3 fruit fly cellular contexts compared by ENCODE assay signal in genomic region chr3R:29699220-29699619, dm6.
A peak's percentile ranks its signal among the peaks of the same experiment; 100 is the strongest.
TF ChIP-seq lines count a peak whose summit lies in the region.

No protein-coding gene starts in this region.

- no peak for TF ChIP-seq CTCF in whole organism, embryonic (GFP tag; optimal IDR thresholded peaks at IDR 0.05; lab: Kevin White, UChicago)

TF ChIP-seq in whole organism, embryonic, 481 proteins besides CTCF, POLR2A, EP300 and RAD21 (continues in another document):
- TF ChIP-seq emc (GFP tag; optimal IDR thresholded peaks at IDR 0.05; lab: Kevin White, UChicago): no peak
- no peak for TF ChIP-seq pan (optimal IDR thresholded peaks at IDR 0.05; lab: Kevin White, UChicago)
- TF ChIP-seq pan (GFP tag; optimal IDR thresholded peaks at IDR 0.05 in 1 of 2, IDR thresholded peaks at IDR 0.05 in 1 of 2): peak in 1 of 2 experiments; percentile 73
- no peak for TF ChIP-seq wek (GFP tag; optimal IDR thresholded peaks at IDR 0.05; lab: Kevin White, UChicago)
- no peak for TF ChIP-seq CG9437 (GFP tag; optimal IDR thresholded peaks at IDR 0.05; lab: Kevin White, UChicago)
- no peak for TF ChIP-seq CG8924 (tag; optimal IDR thresholded peaks at IDR 0.05; lab: Kevin White, UChicago)
- no peak for TF ChIP-seq Vsx1 (GFP tag; optimal IDR thresholded peaks at IDR 0.05; lab: Kevin White, UChicago)
- TF ChIP-seq CoRest (tag; optimal IDR thresholded peaks at IDR 0.05; lab: Kevin White, UChicago): no peak
- TF ChIP-seq Atf-2 (GFP tag; optimal IDR thresholded peaks at IDR 0.05; lab: Kevin White, UChicago): no peak
- TF ChIP-seq CG4282 (GFP tag; optimal IDR thresholded peaks at IDR 0.05; lab: Kevin White, UChicago): no peak
- peak; percentile 28 for TF ChIP-seq CG2875 (GFP tag; optimal IDR thresholded peaks at IDR 0.05; lab: Kevin White, UChicago)
- TF ChIP-seq jumu (GFP tag; optimal IDR thresholded peaks at IDR 0.05; lab: Kevin White, UChicago): peak; percentile 46
- TF ChIP-seq CG10565 (GFP tag; optimal IDR thresholded peaks at IDR 0.05; lab: Kevin White, UChicago): no peak
- peak; percentile 64; the same call in 1 of the 3 replicates for TF ChIP-seq otp (GFP tag; IDR thresholded peaks at IDR 0.05; lab: Robert Waterston, UW)
- no peak for TF ChIP-seq Sry-δ (GFP tag; optimal IDR thresholded peaks at IDR 0.05; lab: Kevin White, UChicago)
- no peak for TF ChIP-seq CG12299 (tag; optimal IDR thresholded peaks at IDR 0.05; lab: Kevin White, UChicago)
- TF ChIP-seq CG31441 (GFP tag; IDR thresholded peaks at IDR 0.05; lab: Robert Waterston, UW): peak; percentile 66
- peak; percentile 32 for TF ChIP-seq CG7556 (GFP tag; optimal IDR thresholded peaks at IDR 0.05; lab: Kevin White, UChicago)
- no peak for TF ChIP-seq CG9797 (GFP tag; optimal IDR thresholded peaks at IDR 0.05; lab: Kevin White, UChicago)
- TF ChIP-seq Scr (GFP tag; IDR thresholded peaks at IDR 0.05; lab: Robert Waterston, UW; ENCODE audit: partially characterized antibody): no peak
- no peak for TF ChIP-seq CG34376 (GFP tag; optimal IDR thresholded peaks at IDR 0.05; lab: Kevin White, UChicago)
- no peak for TF ChIP-seq CG2116 (GFP tag; optimal IDR thresholded peaks at IDR 0.05; lab: Kevin White, UChicago)
- TF ChIP-seq bab2 (GFP tag; optimal IDR thresholded peaks at IDR 0.05; lab: Kevin White, UChicago): peak; percentile 37
- no peak for TF ChIP-seq abd-A (tag; optimal IDR thresholded peaks at IDR 0.05; lab: Kevin White, UChicago)
- no peak for TF ChIP-seq nerfin-2 (GFP tag; IDR thresholded peaks at IDR 0.05; lab: Robert Waterston, UW; ENCODE audit: partially characterized antibody)
- TF ChIP-seq CG32767 (GFP tag; IDR thresholded peaks at IDR 0.05; lab: Robert Waterston, UW): no peak
- TF ChIP-seq tin (GFP tag; optimal IDR thresholded peaks at IDR 0.05; lab: Kevin White, UChicago): no peak
- TF ChIP-seq CG9215 (GFP tag; IDR thresholded peaks at IDR 0.05; lab: Robert Waterston, UW): peak; percentile 46; the same call in 1 of the 2 replicates
- TF ChIP-seq CG10979 (tag; optimal IDR thresholded peaks at IDR 0.05; lab: Kevin White, UChicago): peak; percentile 24
- TF ChIP-seq CG9817 (tag; optimal IDR thresholded peaks at IDR 0.05; lab: Kevin White, UChicago): no peak
- no peak for TF ChIP-seq CG7372 (GFP tag; IDR thresholded peaks at IDR 0.05; lab: Robert Waterston, UW)

TF ChIP-seq in whole organism, prepupa, 60 proteins besides CTCF, POLR2A, EP300 and RAD21:
- TF ChIP-seq lz (GFP tag; optimal IDR thresholded peaks at IDR 0.05; lab: Kevin White, UChicago): no peak
- peak; percentile 47; the same call in 1 of the 2 replicates for TF ChIP-seq CG15336 (GFP tag; IDR thresholded peaks at IDR 0.05; lab: Robert Waterston, UW)
- no peak for TF ChIP-seq Lpt (GFP tag; optimal IDR thresholded peaks at IDR 0.05; lab: Kevin White, UChicago)
- TF ChIP-seq CG8119 (GFP tag; IDR thresholded peaks at IDR 0.05; lab: Robert Waterston, UW): peak; percentile 42; the same call in 1 of the 3 replicates
- TF ChIP-seq fd85E (GFP tag; optimal IDR thresholded peaks at IDR 0.05; lab: Kevin White, UChicago): no peak
- peak; percentile 15 for TF ChIP-seq Eip78C (GFP tag; lab: Kevin White, UChicago)
- no peak for TF ChIP-seq CG8632 (GFP tag; optimal IDR thresholded peaks at IDR 0.05; lab: Kevin White, UChicago)
- no peak for TF ChIP-seq CG11762 (GFP tag; optimal IDR thresholded peaks at IDR 0.05; lab: Kevin White, UChicago; ENCODE audit: insufficient read depth)
- TF ChIP-seq CG7368 (GFP tag; optimal IDR thresholded peaks at IDR 0.05; lab: Kevin White, UChicago): no peak
- no peak for TF ChIP-seq salr (GFP tag; optimal IDR thresholded peaks at IDR 0.05; lab: Kevin White, UChicago)
- no peak for TF ChIP-seq dsx (GFP tag; optimal IDR thresholded peaks at IDR 0.05; lab: Kevin White, UChicago; ENCODE audit: poor library complexity, severe bottlenecking)
- TF ChIP-seq Eip75B (GFP tag; optimal IDR thresholded peaks at IDR 0.05; lab: Kevin White, UChicago): no peak
- peak; percentile 68; the same call in 2 of the 3 replicates for TF ChIP-seq eg (GFP tag; IDR thresholded peaks at IDR 0.05; lab: Robert Waterston, UW)
- no peak for TF ChIP-seq CG3032 (tag; optimal IDR thresholded peaks at IDR 0.05; lab: Kevin White, UChicago)
- no peak for TF ChIP-seq CG6808 (GFP tag; optimal IDR thresholded peaks at IDR 0.05; lab: Kevin White, UChicago)
- no peak for TF ChIP-seq ss (GFP tag; optimal IDR thresholded peaks at IDR 0.05; lab: Kevin White, UChicago)
- no peak for TF ChIP-seq cyc (GFP tag; optimal IDR thresholded peaks at IDR 0.05; lab: Kevin White, UChicago)
- TF ChIP-seq CG32006 (GFP tag; optimal IDR thresholded peaks at IDR 0.05; lab: Kevin White, UChicago): peak; percentile 26
- TF ChIP-seq Sox15 (GFP tag; optimal IDR thresholded peaks at IDR 0.05; lab: Kevin White, UChicago): no peak
- TF ChIP-seq Hr4 (GFP tag; optimal IDR thresholded peaks at IDR 0.05; lab: Kevin White, UChicago): peak; percentile 12
- no peak for TF ChIP-seq Smox (GFP tag; optimal IDR thresholded peaks at IDR 0.05; lab: Kevin White, UChicago)
- no peak for TF ChIP-seq Gug (GFP tag; IDR thresholded peaks at IDR 0.05; lab: Robert Waterston, UW)

TF ChIP-seq in whole organism, pupa, 21 proteins besides CTCF, POLR2A, EP300 and RAD21:
- TF ChIP-seq CG12605 (GFP tag; IDR thresholded peaks at IDR 0.05; lab: Robert Waterston, UW) (no peak), CG14655 (GFP tag; optimal IDR thresholded peaks at IDR 0.05; lab: Kevin White, UChicago) (no peak), D1 (tag; optimal IDR thresholded peaks at IDR 0.05; lab: Kevin White, UChicago) (no peak), Pif1B (GFP tag; optimal IDR thresholded peaks at IDR 0.05; lab: Kevin White, UChicago) (no peak), CG8301 (tag; optimal IDR thresholded peaks at IDR 0.05; lab: Kevin White, UChicago) (no peak), CG4496 (GFP tag; IDR thresholded peaks at IDR 0.05; lab: Robert Waterston, UW) (peak; percentile 39; the same call in 1 of the 3 replicates), Ets98B (GFP tag; IDR thresholded peaks at IDR 0.05; lab: Robert Waterston, UW) (peak; percentile 58; the same call in 1 of the 2 replicates), CG34367 (tag; optimal IDR thresholded peaks at IDR 0.05; lab: Kevin White, UChicago) (no peak), fd96Ca (GFP tag; IDR thresholded peaks at IDR 0.05; lab: Robert Waterston, UW) (no peak), CG10348 (GFP tag; IDR thresholded peaks at IDR 0.05; lab: Robert Waterston, UW) (no peak), rn (GFP tag; IDR thresholded peaks at IDR 0.05; lab: Robert Waterston, UW) (no peak)
TF ChIP-seq in whole organism, pupa: peak in this region for 2.

Comparison
In these comparisons a context has a peak if more than half of its experiments do, and no peak if none do; other contexts are left out.
1. Of the 7 proteins assayed by ChIP-seq in both whole organism, embryonic and whole organism, prepupa: peak only in whole organism, embryonic: Blimp-1 and Sox102F; only in whole organism, prepupa: none; in both: none; in neither: 5.